Fruit fly (Drosophila melanogaster): ENCODE measurements around the gene CG3598.
A peak's percentile ranks its signal among the peaks of the same experiment; 100 is the strongest.

Gene CG3598

dm6 chrX:2977857-2978473 lies 41.1 kb downstream of the CG3598 start:
- TF ChIP-seq CG32121 (GFP tag; IDR thresholded peaks at IDR 0.05) (peak; percentile 65), CG17806 (tag; optimal IDR thresholded peaks at IDR 0.05) (peak; percentile 57), gl (tag; optimal IDR thresholded peaks at IDR 0.05) (no peak), CG8301 (tag; optimal IDR thresholded peaks at IDR 0.05) (peak; percentile 33), Pif1B (GFP tag; optimal IDR thresholded peaks at IDR 0.05) (peak; percentile 19), CG14655 (GFP tag; optimal IDR thresholded peaks at IDR 0.05) (peak; percentile 49), CG13204 (GFP tag; optimal IDR thresholded peaks at IDR 0.05) (no peak), CG15710 (tag; optimal IDR thresholded peaks at IDR 0.05) (peak; percentile 40), EcR (GFP tag; optimal IDR thresholded peaks at IDR 0.05) (no peak), CG10348 (GFP tag; IDR thresholded peaks at IDR 0.05) (0 out of 2 replicates have a peak, but pooled peaks have one; percentile 19), fd96Ca (GFP tag; IDR thresholded peaks at IDR 0.05) (peak; percentile 71), D1 (tag; optimal IDR thresholded peaks at IDR 0.05) (no peak), Snoo (tag; optimal IDR thresholded peaks at IDR 0.05) (peak; percentile 50), CG4496 (GFP tag; IDR thresholded peaks at IDR 0.05) (peak; percentile 79), CG9948 (tag; optimal IDR thresholded peaks at IDR 0.05) (peak; percentile 41), Ets98B (GFP tag; IDR thresholded peaks at IDR 0.05) (peak; percentile 67; the same call in 1 of the 2 replicates), CG34367 (tag; optimal IDR thresholded peaks at IDR 0.05) (peak; percentile 49), Pif1A (GFP tag; optimal IDR thresholded peaks at IDR 0.05) (peak; percentile 56), CG12605 (GFP tag; IDR thresholded peaks at IDR 0.05) (no peak), rn (GFP tag; IDR thresholded peaks at IDR 0.05) (0 out of 2 replicates have a peak, but pooled peaks have one; percentile 21), CG8159 (tag; optimal IDR thresholded peaks at IDR 0.05) (peak; percentile 64)

dm6 chrX:2980290-2980689 lies 43.5 kb downstream of the CG3598 start:
- no peak for TF ChIP-seq CG12605 (GFP tag; IDR thresholded peaks at IDR 0.05)
- no peak for TF ChIP-seq CG9948 (tag; optimal IDR thresholded peaks at IDR 0.05)
- no peak for TF ChIP-seq CG10348 (GFP tag; IDR thresholded peaks at IDR 0.05)
- TF ChIP-seq CG17806 (tag; optimal IDR thresholded peaks at IDR 0.05) = no peak

dm6 chrX:2982441-2982995 lies 45.7 kb downstream of the CG3598 start:
- no peak for TF ChIP-seq CG12605 (GFP tag; IDR thresholded peaks at IDR 0.05)
- TF ChIP-seq rn (GFP tag; IDR thresholded peaks at IDR 0.05) = no peak
- no peak for TF ChIP-seq CG32121 (GFP tag; IDR thresholded peaks at IDR 0.05)
- TF ChIP-seq D1 (tag; optimal IDR thresholded peaks at IDR 0.05) = no peak
- no peak for TF ChIP-seq CG4496 (GFP tag; IDR thresholded peaks at IDR 0.05)
- no peak for TF ChIP-seq CG10348 (GFP tag; IDR thresholded peaks at IDR 0.05)
- TF ChIP-seq Snoo (tag; optimal IDR thresholded peaks at IDR 0.05) = no peak
- TF ChIP-seq CG8301 (tag; optimal IDR thresholded peaks at IDR 0.05) = no peak
- TF ChIP-seq EcR (GFP tag; optimal IDR thresholded peaks at IDR 0.05) = no peak
- TF ChIP-seq CG14655 (GFP tag; optimal IDR thresholded peaks at IDR 0.05) = no peak
- no peak for TF ChIP-seq Pif1B (GFP tag; optimal IDR thresholded peaks at IDR 0.05)
- TF ChIP-seq CG17806 (tag; optimal IDR thresholded peaks at IDR 0.05) = no peak
- TF ChIP-seq CG13204 (GFP tag; optimal IDR thresholded peaks at IDR 0.05) = no peak
- TF ChIP-seq CG8159 (tag; optimal IDR thresholded peaks at IDR 0.05) = no peak
- no peak for TF ChIP-seq CG15710 (tag; optimal IDR thresholded peaks at IDR 0.05)

DNA sequence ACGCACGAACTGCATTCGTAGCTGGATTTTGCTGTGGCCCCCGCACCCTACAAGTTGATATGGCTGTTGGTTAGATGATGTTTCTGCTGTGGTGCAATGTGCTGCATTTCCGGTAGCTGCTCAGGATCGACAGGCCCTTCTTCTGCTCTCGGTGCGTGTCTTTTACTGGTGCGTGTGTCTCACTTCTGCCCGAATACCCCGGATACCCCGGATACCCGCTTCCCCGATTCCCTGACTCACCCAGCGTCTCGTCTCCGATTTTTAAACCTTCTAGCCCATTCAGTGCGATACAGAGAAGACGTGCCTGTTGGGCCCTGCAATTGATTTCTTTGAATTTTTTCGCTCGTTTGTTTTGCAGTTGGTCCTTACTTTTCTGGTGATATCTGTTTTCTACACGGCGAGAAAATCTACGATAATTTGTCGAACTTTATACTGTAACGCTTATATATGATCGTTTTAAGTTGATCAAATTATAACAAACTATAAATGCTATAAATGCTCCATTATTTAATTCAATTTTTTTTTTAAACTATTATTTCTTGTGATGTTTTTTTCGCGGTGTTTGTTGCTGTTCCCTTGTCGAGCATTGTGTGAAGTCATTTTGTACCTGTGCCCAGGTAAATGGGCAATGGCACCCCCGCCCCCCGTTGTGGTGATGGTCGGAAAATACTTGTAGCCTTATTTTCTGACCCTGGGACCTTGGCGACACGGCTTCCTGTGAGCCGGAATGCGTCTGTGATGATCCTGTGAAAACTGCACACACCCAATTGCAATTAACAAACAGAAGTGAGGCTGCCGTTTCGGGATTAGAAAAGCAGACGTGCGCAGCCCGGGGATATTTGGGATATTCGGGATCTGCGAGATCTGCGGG lies 48.3 kb downstream of the CG3598 start:
- TF ChIP-seq CG17806 (tag; optimal IDR thresholded peaks at IDR 0.05) (peak; percentile 91), CG10348 (GFP tag; IDR thresholded peaks at IDR 0.05) (no peak), CG13204 (GFP tag; optimal IDR thresholded peaks at IDR 0.05) (peak; percentile 53), CG34367 (tag; optimal IDR thresholded peaks at IDR 0.05) (peak; percentile 82), CG4496 (GFP tag; IDR thresholded peaks at IDR 0.05) (0 out of 3 replicates have a peak, but pooled peaks have one; percentile 17), CG14655 (GFP tag; optimal IDR thresholded peaks at IDR 0.05) (peak; percentile 46), Ets98B (GFP tag; IDR thresholded peaks at IDR 0.05) (no peak), EcR (GFP tag; optimal IDR thresholded peaks at IDR 0.05) (peak; percentile 61), D1 (tag; optimal IDR thresholded peaks at IDR 0.05) (peak; percentile 65), gl (tag; optimal IDR thresholded peaks at IDR 0.05) (peak; percentile 66), CG8301 (tag; optimal IDR thresholded peaks at IDR 0.05) (peak; percentile 9), fd96Ca (GFP tag; IDR thresholded peaks at IDR 0.05) (no peak), Snoo (tag; optimal IDR thresholded peaks at IDR 0.05) (peak; percentile 77), Pif1B (GFP tag; optimal IDR thresholded peaks at IDR 0.05) (peak; percentile 75), CG8159 (tag; optimal IDR thresholded peaks at IDR 0.05) (peak; percentile 90), CG12605 (GFP tag; IDR thresholded peaks at IDR 0.05) (peak; percentile 52; the same call in 1 of the 2 replicates), CG9948 (tag; optimal IDR thresholded peaks at IDR 0.05) (peak; percentile 87), CG32121 (GFP tag; IDR thresholded peaks at IDR 0.05) (no peak), Pif1A (GFP tag; optimal IDR thresholded peaks at IDR 0.05) (peak; percentile 67), CG15710 (tag; optimal IDR thresholded peaks at IDR 0.05) (peak; percentile 89), rn (GFP tag; IDR thresholded peaks at IDR 0.05) (no peak)

DNA sequence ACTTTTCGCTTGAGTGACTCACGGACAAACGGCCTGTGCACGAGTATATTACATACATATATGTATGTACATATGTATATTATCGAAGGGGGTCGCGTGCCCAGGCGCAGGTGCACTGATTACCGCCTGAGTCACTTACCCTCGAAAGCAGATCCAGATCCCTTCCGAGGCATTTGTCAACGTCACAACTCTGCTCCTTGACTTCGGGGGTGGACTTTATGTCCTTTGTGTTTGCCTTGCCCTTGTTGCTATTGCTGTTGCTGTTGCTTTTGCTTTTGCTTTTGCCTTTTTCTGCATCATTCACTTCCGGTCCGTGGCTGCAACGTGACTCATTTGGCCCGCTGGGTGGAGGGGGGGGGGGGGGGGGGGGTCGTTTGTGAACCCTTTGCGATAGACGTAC lies 50.5 kb downstream of the CG3598 start:
- TF ChIP-seq CG14655 (GFP tag; optimal IDR thresholded peaks at IDR 0.05) (no peak), Snoo (tag; optimal IDR thresholded peaks at IDR 0.05) (no peak), Pif1B (GFP tag; optimal IDR thresholded peaks at IDR 0.05) (no peak), Pif1A (GFP tag; optimal IDR thresholded peaks at IDR 0.05) (no peak)
